Fruit fly (Drosophila melanogaster): Measurements from ENCODE around the gene CG2260.

CG2260 gene

dm6 chrX:8091017-8091620, 29.8 kb downstream of the CG2260 start (continued):
- TF ChIP-seq kah (GFP tag; optimal IDR thresholded peaks at IDR 0.05), result peak; percentile 84
- TF ChIP-seq slbo (GFP tag; IDR thresholded peaks at IDR 0.05), result peak; percentile 99
- TF ChIP-seq Max (GFP tag; optimal IDR thresholded peaks at IDR 0.05), result peak; percentile 94
- TF ChIP-seq HLHmδ (GFP tag; optimal IDR thresholded peaks at IDR 0.05), result no peak
- peak; percentile 76 for TF ChIP-seq CG8089 (GFP tag; optimal IDR thresholded peaks at IDR 0.05)
- peak; percentile 98 for TF ChIP-seq CG14014 (GFP tag; IDR thresholded peaks at IDR 0.05)
- TF ChIP-seq ro (GFP tag; IDR thresholded peaks at IDR 0.05), result peak; percentile 95
- peak; percentile 95 for TF ChIP-seq CG6765 (GFP tag; optimal IDR thresholded peaks at IDR 0.05)
- peak; percentile 99 for TF ChIP-seq Ada2b (GFP tag; IDR thresholded peaks at IDR 0.05)
- peak; percentile 86 for TF ChIP-seq Dip3 (GFP tag; optimal IDR thresholded peaks at IDR 0.05)
- peak; percentile 83 for TF ChIP-seq Nf-YB (GFP tag; optimal IDR thresholded peaks at IDR 0.05)
- peak; percentile 97 for TF ChIP-seq PHDP (tag; optimal IDR thresholded peaks at IDR 0.05)
- TF ChIP-seq Ssrp (tag; optimal IDR thresholded peaks at IDR 0.05), result peak; percentile 93
- peak; percentile 87 for TF ChIP-seq CG3065 (GFP tag; optimal IDR thresholded peaks at IDR 0.05)
- TF ChIP-seq Neu2 (GFP tag; optimal IDR thresholded peaks at IDR 0.05; ENCODE audit: borderline replicate concordance), result no peak
- TF ChIP-seq CoRest (tag; optimal IDR thresholded peaks at IDR 0.05), result peak; percentile 95
- TF ChIP-seq CG11456 (GFP tag; IDR thresholded peaks at IDR 0.05), result peak; percentile 98
- TF ChIP-seq CG1233 (GFP tag; optimal IDR thresholded peaks at IDR 0.05), result peak; percentile 94
- TF ChIP-seq ems (GFP tag; optimal IDR thresholded peaks at IDR 0.05), result peak; percentile 91
- TF ChIP-seq CG13775 (GFP tag; optimal IDR thresholded peaks at IDR 0.05), result peak; percentile 94
- TF ChIP-seq Kr (GFP tag; optimal IDR thresholded peaks at IDR 0.05), result no peak
- peak; percentile 99 for TF ChIP-seq so (GFP tag; IDR thresholded peaks at IDR 0.05)
- peak; percentile 93 for TF ChIP-seq Six4 (GFP tag; optimal IDR thresholded peaks at IDR 0.05)
- TF ChIP-seq CG11695 (GFP tag; IDR thresholded peaks at IDR 0.05), result peak; percentile 98
- peak; percentile 98 for TF ChIP-seq ara (GFP tag; IDR thresholded peaks at IDR 0.05)
- no peak for TF ChIP-seq gfzf (GFP tag; optimal IDR thresholded peaks at IDR 0.05)
- no peak for TF ChIP-seq sc (optimal IDR thresholded peaks at IDR 0.05)
- peak; percentile 93 for TF ChIP-seq sc (GFP tag; optimal IDR thresholded peaks at IDR 0.05)
- TF ChIP-seq CG17385 (GFP tag; optimal IDR thresholded peaks at IDR 0.05), result peak; percentile 95
- peak; percentile 94 for TF ChIP-seq CG3995 (GFP tag; optimal IDR thresholded peaks at IDR 0.05)
- TF ChIP-seq pb (GFP tag; optimal IDR thresholded peaks at IDR 0.05), result peak; percentile 52
- TF ChIP-seq luna (GFP tag; optimal IDR thresholded peaks at IDR 0.05), result peak; percentile 78
- peak; percentile 57 for TF ChIP-seq CG30020 (tag; optimal IDR thresholded peaks at IDR 0.05)
- peak; percentile 99 for TF ChIP-seq tgo (GFP tag; IDR thresholded peaks at IDR 0.05)
- TF ChIP-seq CG2712 (tag; optimal IDR thresholded peaks at IDR 0.05), result peak; percentile 97
- peak; percentile 9 for TF ChIP-seq kni (GFP tag; optimal IDR thresholded peaks at IDR 0.05)
- TF ChIP-seq Fer2 (tag; optimal IDR thresholded peaks at IDR 0.05), result peak; percentile 87
- TF ChIP-seq vfl (GFP tag; optimal IDR thresholded peaks at IDR 0.05), result peak; percentile 92
- TF ChIP-seq CkIIα-i1 (GFP tag; IDR thresholded peaks at IDR 0.05), result peak; percentile 96
- TF ChIP-seq ac (GFP tag; optimal IDR thresholded peaks at IDR 0.05), result peak; percentile 68
- TF ChIP-seq Lim3 (GFP tag; IDR thresholded peaks at IDR 0.05), result peak; percentile 94
- TF ChIP-seq CG18619 (GFP tag; optimal IDR thresholded peaks at IDR 0.05), result peak; percentile 96
- peak; percentile 76 for TF ChIP-seq Nf-YC (tag; optimal IDR thresholded peaks at IDR 0.05)
- peak; percentile 79 for TF ChIP-seq Bdp1 (GFP tag; optimal IDR thresholded peaks at IDR 0.05)
- peak; percentile 83 for TF ChIP-seq CG17802 (tag; optimal IDR thresholded peaks at IDR 0.05)
- peak; percentile 92 for TF ChIP-seq Mad (GFP tag; optimal IDR thresholded peaks at IDR 0.05)
- peak; percentile 90 for TF ChIP-seq lbe (GFP tag; optimal IDR thresholded peaks at IDR 0.05)
- peak in 1 of 2 experiments; percentile 15 for TF ChIP-seq insv (GFP tag; optimal IDR thresholded peaks at IDR 0.05)
- peak; percentile 90 for TF ChIP-seq fd64A (GFP tag; optimal IDR thresholded peaks at IDR 0.05)
- TF ChIP-seq Rx (GFP tag; IDR thresholded peaks at IDR 0.05), result peak; percentile 97
- TF ChIP-seq zfh1 (GFP tag; IDR thresholded peaks at IDR 0.05), result peak; percentile 99

All from whole organism, embryonic.